Fruit fly (Drosophila melanogaster) whole organism, embryonic: ENCODE data around the gene CG13796.

ENCODE experiments used
- CG10321 ChIP-seq: fragments of 200-800 bp; sonication (Bioruptor generic); IDR thresholded peaks from 2 replicates; pipeline ENCODE4 v1.3.6; 2022; ENCODE audit warnings: missing biosample characterization, missing genetic modification characterization
- CG10462 ChIP-seq: fragments of 200-800 bp; sonication (Bioruptor generic); optimal IDR thresholded peaks from 2 replicates; lab custom pipeline; 2016; ENCODE audit warnings: missing biosample characterization, missing genetic modification characterization
- CG11247 ChIP-seq: fragments of 200-800 bp; sonication (Bioruptor generic); IDR thresholded peaks from 2 replicates; pipeline ENCODE4 v1.3.6; 2022; ENCODE audit warnings: missing biosample characterization, missing genetic modification characterization
- CG14441 ChIP-seq: fragments of 200-800 bp; sonication (Bioruptor generic); IDR thresholded peaks from 2 replicates; pipeline ENCODE4 v1.3.6; 2022; ENCODE audit warnings: missing biosample characterization, missing genetic modification characterization
- CG14860 ChIP-seq: fragments of 200-800 bp; sonication (Bioruptor generic); IDR thresholded peaks from 3 replicates; pipeline ENCODE4 v1.3.6; 2022; ENCODE audit warnings: missing biosample characterization, missing genetic modification characterization; ENCODE audit not compliant: partially characterized antibody
- CG15269 ChIP-seq: fragments of 200-800 bp; sonication (Bioruptor generic); optimal IDR thresholded peaks from 2 replicates; lab custom pipeline; 2018; ENCODE audit warnings: missing biosample characterization, mild to moderate bottlenecking, missing genetic modification characterization, moderate library complexity
- CG15514 ChIP-seq: fragments of 200-800 bp; sonication (Bioruptor generic); optimal IDR thresholded peaks from 3 replicates; lab custom pipeline; 2017; ENCODE audit warnings: missing biosample characterization, missing genetic modification characterization, mild to moderate bottlenecking, moderate library complexity, missing genetic modification reagents
- CG16813 ChIP-seq: fragments of 200-800 bp; sonication (Bioruptor generic); IDR thresholded peaks from 3 replicates; pipeline ENCODE4 v1.3.6; 2022; ENCODE audit warnings: missing biosample characterization, missing genetic modification characterization; ENCODE audit not compliant: partially characterized antibody
- CG17186 ChIP-seq: fragments of 200-800 bp; sonication (Bioruptor generic); optimal IDR thresholded peaks from 3 replicates; lab custom pipeline; 2017; ENCODE audit warnings: missing biosample characterization, missing genetic modification reagents, missing genetic modification characterization
- CG17361 ChIP-seq: fragments of 200-800 bp; sonication (Bioruptor generic); IDR thresholded peaks from 3 replicates; pipeline ENCODE4 v1.3.6; 2022; ENCODE audit warnings: missing biosample characterization, missing genetic modification characterization
- CG18619 ChIP-seq: fragments of 200-800 bp; sonication (Bioruptor generic); optimal IDR thresholded peaks from 3 replicates; lab custom pipeline; 2017; ENCODE audit warnings: missing biosample characterization, mild to moderate bottlenecking, missing genetic modification characterization
- CG2129 ChIP-seq: fragments of 200-800 bp; sonication (Bioruptor generic); IDR thresholded peaks from 2 replicates; pipeline ENCODE4 v1.3.6; 2022; ENCODE audit warnings: missing biosample characterization, missing genetic modification characterization; ENCODE audit not compliant: partially characterized antibody
- CG2889 ChIP-seq: fragments of 200-800 bp; sonication (Bioruptor generic); IDR thresholded peaks from 3 replicates; pipeline ENCODE4 v1.3.6; 2022; ENCODE audit warnings: missing biosample characterization, missing genetic modification characterization
- CG30403 ChIP-seq: fragments of 200-800 bp; sonication (Bioruptor generic); optimal IDR thresholded peaks from 3 replicates; lab custom pipeline; 2016; ENCODE audit warnings: missing biosample characterization, missing genetic modification characterization
- CG3163 ChIP-seq: fragments of 200-800 bp; sonication (Bioruptor generic); optimal IDR thresholded peaks from 3 replicates; lab custom pipeline; 2016; ENCODE audit warnings: missing biosample characterization, missing genetic modification characterization
- CG32767 ChIP-seq: fragments of 200-800 bp; sonication (Bioruptor generic); IDR thresholded peaks from 2 replicates; pipeline ENCODE4 v1.3.6; 2022; ENCODE audit warnings: missing biosample characterization, missing genetic modification characterization
- CG3281 ChIP-seq: fragments of 200-800 bp; sonication (Bioruptor generic); optimal IDR thresholded peaks from 3 replicates; lab custom pipeline; 2017; ENCODE audit warnings: missing biosample characterization, mild to moderate bottlenecking, missing genetic modification characterization
- CG4820 ChIP-seq: fragments of 200-800 bp; sonication (Bioruptor generic); optimal IDR thresholded peaks from 3 replicates; lab custom pipeline; 2016; ENCODE audit warnings: missing biosample characterization, missing genetic modification characterization
- CG6689 ChIP-seq: fragments of 200-800 bp; sonication (Bioruptor generic); IDR thresholded peaks from 2 replicates; pipeline ENCODE4 v1.3.6; 2022; ENCODE audit warnings: missing biosample characterization, missing genetic modification characterization
- CG8089 ChIP-seq: fragments of 200-800 bp; sonication (Bioruptor generic); optimal IDR thresholded peaks from 3 replicates; lab custom pipeline; 2016; ENCODE audit warnings: missing biosample characterization, missing genetic modification characterization
- Chrac-16 ChIP-seq: fragments of 200-800 bp; sonication (Bioruptor generic); optimal IDR thresholded peaks from 3 replicates; lab custom pipeline; 2016; ENCODE audit warnings: missing biosample characterization, missing genetic modification characterization
- Dbx ChIP-seq: fragments of 200-800 bp; sonication (Bioruptor generic); IDR thresholded peaks from 3 replicates; pipeline ENCODE4 v1.3.6; 2022; ENCODE audit warnings: missing biosample characterization, missing genetic modification characterization
- Drgx ChIP-seq: fragments of 200-800 bp; sonication (Bioruptor generic); IDR thresholded peaks from 2 replicates; pipeline ENCODE4 v1.3.6; 2022; ENCODE audit warnings: missing biosample characterization, missing genetic modification characterization
- H2.0 ChIP-seq: fragments of 200-800 bp; sonication (Bioruptor generic); IDR thresholded peaks from 2 replicates; pipeline ENCODE4 v1.3.6; 2022; ENCODE audit warnings: missing biosample characterization, missing genetic modification characterization
- HHEX ChIP-seq: fragments of 200-800 bp; sonication (Bioruptor generic); optimal IDR thresholded peaks from 3 replicates; lab custom pipeline; 2017; ENCODE audit warnings: missing biosample characterization, mild to moderate bottlenecking, missing genetic modification characterization, missing genetic modification reagents
- HLH54F ChIP-seq: fragments of 200-800 bp; sonication (Bioruptor generic); optimal IDR thresholded peaks from 3 replicates; lab custom pipeline; 2016; ENCODE audit warnings: missing biosample characterization, missing genetic modification characterization
- Hmr ChIP-seq: fragments of 200-800 bp; sonication (Bioruptor generic); optimal IDR thresholded peaks from 3 replicates; lab custom pipeline; 2017; ENCODE audit warnings: mild to moderate bottlenecking, missing biosample characterization, missing genetic modification reagents, missing genetic modification characterization
- Hmx ChIP-seq: fragments of 200-800 bp; sonication (Bioruptor generic); optimal IDR thresholded peaks from 2 replicates; lab custom pipeline; 2016; ENCODE audit warnings: missing biosample characterization, missing genetic modification characterization
- Lim3 ChIP-seq: fragments of 200-800 bp; sonication (Bioruptor generic); IDR thresholded peaks from 2 replicates; pipeline ENCODE4 v1.3.6; 2022; ENCODE audit warnings: missing biosample characterization, missing genetic modification characterization
- NfI ChIP-seq: fragments of 200-800 bp; sonication (Bioruptor generic); optimal IDR thresholded peaks from 3 replicates; lab custom pipeline; 2018; ENCODE audit warnings: missing biosample characterization, mild to moderate bottlenecking, missing genetic modification characterization, moderate library complexity
- Xbp1 ChIP-seq: fragments of 200-800 bp; sonication (Bioruptor generic); optimal IDR thresholded peaks from 3 replicates; lab custom pipeline; 2016; ENCODE audit warnings: missing biosample characterization, mild to moderate bottlenecking, missing genetic modification characterization
- bcd ChIP-seq: fragments of 200-800 bp; sonication (Bioruptor generic); optimal IDR thresholded peaks from 2 replicates; lab custom pipeline; 2017; ENCODE audit warnings: missing biosample characterization, mild to moderate bottlenecking, missing genetic modification characterization
- cas ChIP-seq: fragments of 200-800 bp; sonication (Bioruptor generic); IDR thresholded peaks from 2 replicates; pipeline ENCODE4 v1.3.6; 2022; ENCODE audit warnings: missing biosample characterization, missing genetic modification characterization
- cg ChIP-seq: fragments of 200-800 bp; sonication (Bioruptor generic); optimal IDR thresholded peaks from 3 replicates; lab custom pipeline; 2019; ENCODE audit warnings: missing biosample characterization, mild to moderate bottlenecking, missing genetic modification characterization, moderate library complexity
- dmrt11E ChIP-seq: fragments of 200-800 bp; sonication (Bioruptor generic); optimal IDR thresholded peaks from 3 replicates; lab custom pipeline; 2018; ENCODE audit warnings: missing biosample characterization, mild to moderate bottlenecking, missing genetic modification characterization, moderate library complexity
- dpn ChIP-seq, 2 experiments: fragments of 200-800 bp; sonication (Bioruptor generic); optimal IDR thresholded peaks; 3 replicates each; lab custom pipeline; 2016; ENCODE audit warnings: missing biosample characterization in 2 of 2, missing genetic modification characterization in 2 of 2
- fd64A ChIP-seq: fragments of 200-800 bp; sonication (Bioruptor generic); optimal IDR thresholded peaks from 3 replicates; lab custom pipeline; 2018; ENCODE audit warnings: missing biosample characterization, mild to moderate bottlenecking, missing genetic modification characterization
- gem ChIP-seq: fragments of 200-800 bp; sonication (Bioruptor generic); optimal IDR thresholded peaks from 2 replicates; lab custom pipeline; 2019; ENCODE audit warnings: missing biosample characterization, mild to moderate bottlenecking, missing genetic modification characterization, moderate library complexity
- grau ChIP-seq: fragments of 200-800 bp; optimal IDR thresholded peaks from 3 replicates; lab custom pipeline; 2019; ENCODE audit warnings: missing biosample characterization, mild to moderate bottlenecking, missing genetic modification characterization, moderate library complexity
- jumu ChIP-seq: fragments of 200-800 bp; sonication (Bioruptor generic); optimal IDR thresholded peaks from 3 replicates; lab custom pipeline; 2016; ENCODE audit warnings: missing biosample characterization, missing genetic modification characterization
- lmd ChIP-seq: fragments of 200-800 bp; sonication (Bioruptor generic); IDR thresholded peaks from 2 replicates; pipeline ENCODE4 v1.3.6; 2022; ENCODE audit warnings: missing biosample characterization, missing genetic modification characterization
- pho ChIP-seq: fragments of 200-800 bp; sonication (Bioruptor generic); optimal IDR thresholded peaks from 2 replicates; lab custom pipeline; 2016; ENCODE audit warnings: missing biosample characterization, missing genetic modification characterization
- prd ChIP-seq, 3 experiments: fragments of >200 bp in 2 of 3; fragments of 200-800 bp in 1 of 3; sonication (Bioruptor generic) in 1 of 3; optimal IDR thresholded peaks in 2 of 3; IDR thresholded peaks in 1 of 3; 2 replicates in 2 of 3; 3 replicates in 1 of 3; pipeline versions ENCODE4 v1.3.6 to Lab custom; 2017 to 2022; ENCODE audit warnings: missing biosample characterization in 1 of 3, missing genetic modification characterization in 1 of 3
- sd ChIP-seq: fragments of 200-800 bp; sonication (Bioruptor generic); optimal IDR thresholded peaks from 3 replicates; lab custom pipeline; 2018; ENCODE audit warnings: missing biosample characterization, mild to moderate bottlenecking, missing genetic modification characterization, moderate library complexity
- slbo ChIP-seq: fragments of 200-800 bp; sonication (Bioruptor generic); IDR thresholded peaks from 2 replicates; pipeline ENCODE4 v1.3.6; 2022; ENCODE audit warnings: missing biosample characterization, missing genetic modification characterization
- sr ChIP-seq: fragments of 200-800 bp; sonication (Bioruptor generic); IDR thresholded peaks from 3 replicates; pipeline ENCODE4 v1.3.6; 2022; ENCODE audit warnings: missing biosample characterization, missing genetic modification characterization
- ttk ChIP-seq: fragments of 200-800 bp; sonication (Bioruptor generic); IDR thresholded peaks from 2 replicates; pipeline ENCODE4 v2.1.2; 2022; ENCODE audit warnings: missing biosample characterization, missing genetic modification characterization
- twi ChIP-seq: fragments of 200-800 bp; optimal IDR thresholded peaks from 2 replicates; lab custom pipeline; 2019; ENCODE audit warnings: missing biosample characterization, mild to moderate bottlenecking, missing genetic modification characterization, moderate library complexity
- yki ChIP-seq: fragments of >200 bp; optimal IDR thresholded peaks from 3 replicates; lab custom pipeline; 2018
- zfh1 ChIP-seq: fragments of 200-800 bp; sonication (Bioruptor generic); IDR thresholded peaks from 3 replicates; pipeline ENCODE4 v1.3.6; 2022; ENCODE audit warnings: missing biosample characterization, missing genetic modification characterization
- zfh2 ChIP-seq: fragments of 200-800 bp; sonication (Bioruptor generic); optimal IDR thresholded peaks from 2 replicates; lab custom pipeline; 2016; ENCODE audit warnings: missing biosample characterization, missing genetic modification characterization

Gene CG13796

dm6 chr2L:7703534-7703933 is 28.9 kb downstream of the CG13796 start (continued):
- TF ChIP-seq CG6689 (GFP tag; lab: Robert Waterston, UW) (peak; percentile 18; the same call in 1 of the 2 replicates), CG3163 (GFP tag; lab: Kevin White, UChicago) (no peak), CG30403 (GFP tag; lab: Kevin White, UChicago) (no peak), zfh1 (GFP tag; lab: Robert Waterston, UW) (0 out of 3 replicates have a peak, but pooled peaks have one; percentile 12), pho (peak; percentile 24), CG18619 (GFP tag; lab: Kevin White, UChicago) (peak; percentile 6), H2.0 (peak; percentile 22; the same call in 1 of the 2 replicates), CG14441 (GFP tag; lab: Robert Waterston, UW) (0 out of 2 replicates have a peak, but pooled peaks have one; percentile 22), CG2129 (GFP tag; lab: Robert Waterston, UW) (no peak), twi (tag; lab: Kevin White, UChicago) (no peak), CG15514 (GFP tag; lab: Kevin White, UChicago) (peak; percentile 7), grau (tag; lab: Kevin White, UChicago) (peak; percentile 57), dmrt11E (tag; lab: Kevin White, UChicago) (no peak), dpn (GFP tag; optimal IDR thresholded peaks at IDR 0.05; lab: Kevin White, UChicago) (peak in 1 of 2 experiments; percentile 42), Dbx (GFP tag; lab: Robert Waterston, UW) (peak; percentile 31; the same call in 1 of the 3 replicates), CG4820 (no peak), CG17361 (GFP tag; lab: Robert Waterston, UW) (no peak), CG10321 (no peak), Xbp1 (peak; percentile 8), gem (no peak), slbo (peak; percentile 35), ttk (no peak), yki (lab: Kevin White, UChicago) (no peak), jumu (GFP tag; lab: Kevin White, UChicago) (no peak), HLH54F (GFP tag; lab: Kevin White, UChicago) (no peak), sr (peak; percentile 60; the same call in 2 of the 3 replicates), Drgx (GFP tag; lab: Robert Waterston, UW) (peak; percentile 38; the same call in 1 of the 2 replicates), prd (optimal IDR thresholded peaks at IDR 0.05; lab: Kevin White, UChicago) (no peak), prd (GFP tag; IDR thresholded peaks at IDR 0.05; lab: Robert Waterston, UW) (peak; percentile 19; the same call in 1 of the 3 replicates), CG8089 (GFP tag; lab: Kevin White, UChicago) (no peak), Hmx (no peak), CG32767 (GFP tag; lab: Robert Waterston, UW) (peak; percentile 45; the same call in 1 of the 2 replicates), lmd (no peak; the same call in 1 of the 2 replicates), Lim3 (no peak), CG17186 (GFP tag; lab: Kevin White, UChicago) (no peak), CG14860 (GFP tag; lab: Robert Waterston, UW) (no peak), cas (GFP tag; lab: Robert Waterston, UW) (no peak), HHEX (GFP tag; lab: Kevin White, UChicago) (peak; percentile 3), NfI (GFP tag; lab: Kevin White, UChicago) (peak; percentile 45), zfh2 (GFP tag; lab: Kevin White, UChicago) (peak; percentile 10), CG2889 (GFP tag; lab: Robert Waterston, UW) (0 out of 3 replicates have a peak, but pooled peaks have one; percentile 29), Hmr (GFP tag; lab: Kevin White, UChicago) (peak; percentile 35), CG11247 (GFP tag; lab: Robert Waterston, UW) (peak; percentile 40; the same call in 1 of the 2 replicates), bcd (GFP tag; lab: Kevin White, UChicago) (peak; percentile 19), CG15269 (peak; percentile 53), Chrac-16 (no peak), CG3281 (GFP tag; lab: Kevin White, UChicago) (peak; percentile 20), fd64A (GFP tag; lab: Kevin White, UChicago) (no peak), CG10462 (no peak), cg (no peak), CG16813 (GFP tag; lab: Robert Waterston, UW) (no peak), sd (tag; lab: Kevin White, UChicago) (peak; percentile 19)
